Worm (Caenorhabditis elegans) whole organism, L1 larva: Measurements from ENCODE around the gene C14A4.6.
A peak's percentile ranks its signal among the peaks of the same experiment; 100 is the strongest.

Experiments
- C04F5.9 ChIP-seq: sonication (generic microtip); optimal IDR thresholded peaks from 2 replicates; lab custom pipeline; 2016; ENCODE audit warnings: missing genetic modification characterization, missing compliant biosample characterization
- C16A3.4 ChIP-seq: fragments of 150-350 bp; optimal IDR thresholded peaks from 2 replicates; lab custom pipeline; 2014; ENCODE audit warnings: missing biosample characterization, missing genetic modification characterization
- C34B4.2 ChIP-seq: sonication (generic microtip); optimal IDR thresholded peaks from 2 replicates; lab custom pipeline; 2017; ENCODE audit warnings: mild to moderate bottlenecking, missing genetic modification characterization, missing compliant biosample characterization
- aha-1 ChIP-seq: fragments of 150-350 bp; optimal IDR thresholded peaks from 2 replicates; lab custom pipeline; 2014; ENCODE audit warnings: missing biosample characterization, missing genetic modification characterization
- aly-2 ChIP-seq: fragments of 150-350 bp; optimal IDR thresholded peaks from 2 replicates; lab custom pipeline; 2014; ENCODE audit warnings: missing biosample characterization, missing genetic modification characterization
- ama-1 ChIP-seq: fragments of 150-350 bp; optimal IDR thresholded peaks from 2 replicates; lab custom pipeline; 2014
- ceh-63 ChIP-seq: fragments of 200-800 bp; sonication (Bioruptor generic); optimal IDR thresholded peaks from 2 replicates; lab custom pipeline; 2018; ENCODE audit warnings: mild to moderate bottlenecking, missing genetic modification characterization, missing compliant biosample characterization
- ceh-82 ChIP-seq, 3 experiments: fragments of 150-350 bp in 1 of 3; sonication (generic microtip) in 2 of 3; optimal IDR thresholded peaks; 2 replicates each; lab custom pipeline; 2014 to 2017; ENCODE audit warnings: missing biosample characterization in 3 of 3, missing genetic modification characterization in 3 of 3
- ces-1 ChIP-seq: fragments of 150-350 bp; optimal IDR thresholded peaks from 2 replicates; lab custom pipeline; 2014; ENCODE audit warnings: missing biosample characterization, missing genetic modification reagents, missing genetic modification characterization
- dsc-1 ChIP-seq: sonication (generic microtip); optimal IDR thresholded peaks from 2 replicates; lab custom pipeline; 2016; ENCODE audit warnings: mild to moderate bottlenecking, missing genetic modification characterization, missing compliant biosample characterization
- elt-2 ChIP-seq: sonication (generic microtip); optimal IDR thresholded peaks from 2 replicates; lab custom pipeline; 2016; ENCODE audit warnings: missing genetic modification characterization, mild to moderate bottlenecking, inconsistent platforms, missing compliant biosample characterization, missing genetic modification reagents
- ets-5 ChIP-seq: fragments of 200-800 bp; sonication (Bioruptor generic); IDR thresholded peaks from 2 replicates; pipeline ENCODE4 v1.3.6; 2022; ENCODE audit warnings: missing genetic modification characterization, missing compliant biosample characterization
- fkh-10 ChIP-seq: sonication (generic microtip); optimal IDR thresholded peaks from 2 replicates; lab custom pipeline; 2017; ENCODE audit warnings: missing biosample characterization, missing genetic modification reagents, missing genetic modification characterization
- fkh-4 ChIP-seq: sonication (generic microtip); optimal IDR thresholded peaks from 2 replicates; lab custom pipeline; 2016; ENCODE audit warnings: missing compliant biosample characterization, missing genetic modification characterization, borderline replicate concordance
- fkh-8 ChIP-seq: sonication (generic microtip); optimal IDR thresholded peaks from 2 replicates; lab custom pipeline; 2016; ENCODE audit warnings: mild to moderate bottlenecking, missing genetic modification characterization, missing compliant biosample characterization
- fos-1 ChIP-seq: fragments of 150-350 bp; optimal IDR thresholded peaks from 2 replicates; lab custom pipeline; 2014; ENCODE audit warnings: missing biosample characterization, missing genetic modification characterization
- hlh-17 ChIP-seq: fragments of 200-800 bp; sonication (Bioruptor generic); optimal IDR thresholded peaks from 2 replicates; lab custom pipeline; 2018; ENCODE audit warnings: missing genetic modification characterization, mild to moderate bottlenecking, missing compliant biosample characterization, moderate library complexity, borderline replicate concordance
- hlh-4 ChIP-seq: sonication (generic microtip); optimal IDR thresholded peaks from 2 replicates; lab custom pipeline; 2016; ENCODE audit warnings: mild to moderate bottlenecking, missing genetic modification characterization, missing compliant biosample characterization
- hpl-2 ChIP-seq: fragments of 150-350 bp; optimal IDR thresholded peaks from 2 replicates; lab custom pipeline; 2014; ENCODE audit warnings: missing biosample characterization, missing genetic modification reagents, missing genetic modification characterization
- irx-1 ChIP-seq: sonication (generic microtip); optimal IDR thresholded peaks from 2 replicates; lab custom pipeline; 2016; ENCODE audit warnings: missing genetic modification characterization, missing compliant biosample characterization
- jun-1 ChIP-seq: fragments of 150-350 bp; optimal IDR thresholded peaks from 2 replicates; lab custom pipeline; 2014; ENCODE audit warnings: missing biosample characterization, missing genetic modification reagents, missing genetic modification characterization
- lin-14 ChIP-seq: fragments of 200-800 bp; sonication (Bioruptor generic); optimal IDR thresholded peaks from 2 replicates; lab custom pipeline; 2018; ENCODE audit warnings: mild to moderate bottlenecking, missing genetic modification characterization, moderate library complexity, missing compliant biosample characterization
- lin-39 ChIP-seq: fragments of 150-350 bp; optimal IDR thresholded peaks from 2 replicates; lab custom pipeline; 2014; ENCODE audit warnings: missing biosample characterization, missing genetic modification reagents, missing genetic modification characterization
- lir-3 ChIP-seq: sonication (generic microtip); optimal IDR thresholded peaks from 2 replicates; lab custom pipeline; 2016; ENCODE audit warnings: mild to moderate bottlenecking, missing genetic modification characterization, moderate library complexity, missing compliant biosample characterization; ENCODE audit not compliant: poor library complexity
- lsy-2 ChIP-seq, 2 experiments: fragments of 150-350 bp; optimal IDR thresholded peaks; 2 replicates each; lab custom pipeline; 2014; ENCODE audit warnings: missing biosample characterization in 2 of 2, missing genetic modification characterization in 2 of 2
- mab-9 ChIP-seq: fragments of 200-800 bp; sonication (Bioruptor generic); IDR thresholded peaks from 2 replicates; pipeline ENCODE4 v1.3.6; 2022; ENCODE audit warnings: missing genetic modification reagents, missing genetic modification characterization, missing compliant biosample characterization
- mef-2 ChIP-seq: fragments of 150-350 bp; optimal IDR thresholded peaks from 2 replicates; lab custom pipeline; 2014; ENCODE audit warnings: missing biosample characterization, missing genetic modification characterization
- mep-1 ChIP-seq: fragments of 150-350 bp; optimal IDR thresholded peaks from 2 replicates; lab custom pipeline; 2014; ENCODE audit warnings: missing biosample characterization, missing genetic modification characterization
- nhr-11 ChIP-seq: fragments of 150-350 bp; optimal IDR thresholded peaks from 2 replicates; lab custom pipeline; 2014; ENCODE audit warnings: missing biosample characterization, missing genetic modification characterization
- nhr-12 ChIP-seq: sonication (generic microtip); optimal IDR thresholded peaks from 2 replicates; lab custom pipeline; 2017; ENCODE audit warnings: missing biosample characterization, missing genetic modification characterization
- nhr-28 ChIP-seq: fragments of 150-350 bp; optimal IDR thresholded peaks from 2 replicates; lab custom pipeline; 2014; ENCODE audit warnings: missing biosample characterization, missing genetic modification characterization
- nhr-47 ChIP-seq: sonication (generic microtip); optimal IDR thresholded peaks from 2 replicates; lab custom pipeline; 2016; ENCODE audit warnings: mild to moderate bottlenecking, missing genetic modification characterization, moderate library complexity, missing compliant biosample characterization
- nhr-76 ChIP-seq: sonication (generic microtip); optimal IDR thresholded peaks from 2 replicates; lab custom pipeline; 2017; ENCODE audit warnings: missing biosample characterization, missing genetic modification characterization
- nhr-77 ChIP-seq: fragments of 150-350 bp; optimal IDR thresholded peaks from 2 replicates; lab custom pipeline; 2014; ENCODE audit warnings: missing biosample characterization, missing genetic modification characterization
- nhr-84 ChIP-seq: sonication (generic microtip); optimal IDR thresholded peaks from 2 replicates; lab custom pipeline; 2017; ENCODE audit warnings: missing biosample characterization, missing genetic modification characterization
- pax-3 ChIP-seq: fragments of 200-800 bp; sonication (Bioruptor generic); optimal IDR thresholded peaks from 2 replicates; lab custom pipeline; 2018; ENCODE audit warnings: mild to moderate bottlenecking, missing genetic modification characterization, moderate library complexity, missing compliant biosample characterization
- rnt-1 ChIP-seq: sonication (generic microtip); optimal IDR thresholded peaks from 2 replicates; lab custom pipeline; 2016; ENCODE audit warnings: mild to moderate bottlenecking, missing genetic modification characterization, moderate library complexity, missing compliant biosample characterization
- snpc-4 ChIP-seq: fragments of 150-350 bp; optimal IDR thresholded peaks from 2 replicates; lab custom pipeline; 2014; ENCODE audit warnings: missing biosample characterization, missing genetic modification characterization
- snu-23 ChIP-seq: sonication (generic microtip); optimal IDR thresholded peaks from 2 replicates; lab custom pipeline; 2016; ENCODE audit warnings: missing genetic modification characterization, missing compliant biosample characterization
- sox-4 ChIP-seq: sonication (generic microtip); optimal IDR thresholded peaks from 2 replicates; lab custom pipeline; 2016; ENCODE audit warnings: missing genetic modification characterization, missing compliant biosample characterization
- sup-37 ChIP-seq: fragments of 200-800 bp; sonication (Bioruptor generic); optimal IDR thresholded peaks from 2 replicates; lab custom pipeline; 2018; ENCODE audit warnings: mild to moderate bottlenecking, missing genetic modification characterization, missing compliant biosample characterization
- tbx-2 ChIP-seq: sonication (generic microtip); optimal IDR thresholded peaks from 2 replicates; lab custom pipeline; 2016; ENCODE audit warnings: missing genetic modification characterization, missing compliant biosample characterization
- tlp-1 ChIP-seq: fragments of 150-350 bp; optimal IDR thresholded peaks from 2 replicates; lab custom pipeline; 2014; ENCODE audit warnings: missing biosample characterization, missing genetic modification characterization
- unc-130 ChIP-seq: fragments of 150-350 bp; optimal IDR thresholded peaks from 2 replicates; lab custom pipeline; 2017; ENCODE audit warnings: missing biosample characterization, missing genetic modification characterization, inconsistent platforms
- unc-86 ChIP-seq: sonication (generic microtip); optimal IDR thresholded peaks from 2 replicates; lab custom pipeline; 2016; ENCODE audit warnings: missing genetic modification characterization, missing compliant biosample characterization
- unc-98 ChIP-seq: fragments of 200-800 bp; sonication (Bioruptor generic); IDR thresholded peaks from 2 replicates; pipeline ENCODE4 v1.3.6; 2022; ENCODE audit warnings: missing genetic modification characterization, missing compliant biosample characterization
- vab-15 ChIP-seq: sonication (generic microtip); optimal IDR thresholded peaks from 2 replicates; lab custom pipeline; 2017; ENCODE audit warnings: missing genotype, mild to moderate bottlenecking, missing genetic modification characterization, missing compliant biosample characterization
- xbp-1 ChIP-seq: sonication (generic microtip); optimal IDR thresholded peaks from 2 replicates; lab custom pipeline; 2016; ENCODE audit warnings: missing genetic modification characterization, missing compliant biosample characterization
- zag-1 ChIP-seq: fragments of 150-350 bp; optimal IDR thresholded peaks from 2 replicates; lab custom pipeline; 2014; ENCODE audit warnings: missing biosample characterization, missing genetic modification characterization
- zip-4 ChIP-seq: fragments of 200-800 bp; sonication (Bioruptor generic); optimal IDR thresholded peaks from 2 replicates; lab custom pipeline; 2018; ENCODE audit warnings: mild to moderate bottlenecking, missing genetic modification characterization, moderate library complexity, missing compliant biosample characterization

C14A4.6 gene

DNA sequence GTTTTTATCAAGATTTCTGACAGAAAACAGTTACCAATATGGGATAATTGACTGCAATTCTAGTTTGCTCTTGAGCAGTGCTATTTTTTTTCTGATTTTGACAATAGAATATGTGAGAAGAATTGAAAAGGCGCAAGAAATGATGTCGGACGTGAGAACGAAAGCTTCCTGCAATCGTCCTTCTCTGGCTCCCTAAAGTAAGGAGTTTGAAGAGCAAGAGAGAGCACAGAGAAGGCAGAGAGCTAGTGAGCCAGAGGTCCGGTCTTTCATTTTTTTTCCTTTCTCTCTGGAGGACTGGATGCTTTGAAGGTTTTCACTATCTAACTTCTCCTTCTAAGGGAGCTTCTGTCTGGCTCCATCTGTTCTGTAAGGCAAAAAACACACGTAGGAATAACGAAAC, 44.4 kb downstream of the C14A4.6 start (continued):
- TF ChIP-seq lsy-2 (tag; optimal IDR thresholded peaks at IDR 0.05; lab: Kevin White, UChicago) (peak in 1 of 2 experiments; percentile 44), nhr-76 (no peak), hpl-2 (GFP tag; lab: Kevin White, UChicago) (no peak), unc-86 (tag; lab: Kevin White, UChicago) (peak; percentile 4), lin-14 (GFP tag; lab: Kevin White, UChicago) (peak; percentile 57)
- TF ChIP-seq, all 84 proteins: peak for 9

DNA sequence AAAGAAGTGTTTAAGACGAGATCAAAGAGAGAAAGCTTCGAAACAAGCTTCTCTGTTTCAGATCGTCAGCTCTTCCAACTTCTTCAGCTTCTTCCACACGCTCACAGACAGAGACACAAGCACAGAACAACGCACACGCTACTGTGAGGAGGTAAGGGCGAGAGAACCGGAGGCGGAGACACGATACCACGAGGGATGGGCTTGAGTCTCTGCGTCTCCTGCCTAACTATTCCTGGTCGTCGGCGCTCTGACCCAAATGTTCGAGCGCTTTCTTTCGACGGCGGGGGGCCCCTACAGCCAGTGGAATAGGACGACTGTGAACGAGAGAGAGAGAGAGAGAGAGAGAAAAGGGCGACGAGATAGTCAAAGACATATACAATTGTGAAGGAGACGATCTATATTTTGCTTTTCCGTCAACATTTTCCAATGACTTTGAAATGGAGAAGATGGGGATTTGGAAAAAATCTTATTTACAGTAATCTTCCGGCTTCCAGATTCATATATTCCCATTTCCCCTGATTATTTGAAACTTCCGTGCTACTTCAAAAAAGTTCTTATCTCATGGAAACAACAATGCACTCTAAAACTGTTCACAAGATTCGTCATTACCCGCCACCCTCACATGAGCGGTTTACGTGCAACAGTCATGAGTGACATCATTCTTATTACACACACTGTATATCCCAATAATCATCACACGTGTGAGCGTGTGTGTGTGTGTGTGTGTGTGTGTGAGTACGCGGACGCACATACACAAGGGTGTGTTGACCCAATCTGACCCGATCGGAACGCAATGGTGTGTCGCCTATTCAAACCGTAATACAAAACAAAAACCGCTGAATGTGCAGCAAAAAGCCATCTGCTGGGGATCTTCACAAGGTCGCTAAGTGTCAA, 45.6 kb downstream of the C14A4.6 start:
- TF ChIP-seq ets-5 (GFP tag; lab: Robert Waterston, UW) (0 out of 2 replicates have a peak, but pooled peaks have one; percentile 5), snu-23 (GFP tag; lab: Kevin White, UChicago) (peak; percentile 94), C16A3.4 (tag; lab: Kevin White, UChicago) (peak; percentile 85), fkh-10 (GFP tag; lab: Kevin White, UChicago) (peak; percentile 89), rnt-1 (tag; lab: Kevin White, UChicago) (peak; percentile 84), tlp-1 (no peak), nhr-77 (tag; lab: Kevin White, UChicago) (peak; percentile 70), nhr-28 (no peak), dsc-1 (tag; lab: Kevin White, UChicago) (peak; percentile 57), ceh-63 (GFP tag; lab: Kevin White, UChicago) (no peak), jun-1 (tag; lab: Kevin White, UChicago) (peak; percentile 89), sox-4 (tag; lab: Kevin White, UChicago) (peak; percentile 36), lin-39 (no peak), tbx-2 (tag; lab: Kevin White, UChicago) (peak; percentile 83), unc-130 (tag; lab: Kevin White, UChicago) (peak; percentile 22), fkh-4 (no peak), nhr-11 (tag; lab: Kevin White, UChicago) (peak; percentile 80), sup-37 (GFP tag; lab: Kevin White, UChicago) (peak; percentile 5), xbp-1 (tag; lab: Kevin White, UChicago) (peak; percentile 78), nhr-12 (tag; lab: Kevin White, UChicago) (no peak), ama-1 (lab: Kevin White, UChicago) (peak; percentile 97), zag-1 (tag; lab: Kevin White, UChicago) (no peak), fos-1 (tag; lab: Kevin White, UChicago) (peak; percentile 50), mef-2 (peak; percentile 45), ces-1 (GFP tag; lab: Kevin White, UChicago) (no peak), zip-4 (GFP tag; lab: Kevin White, UChicago) (no peak), pax-3 (peak; percentile 66), fkh-8 (peak; percentile 95), lir-3 (tag; lab: Kevin White, UChicago) (peak; percentile 34), hlh-17 (GFP tag; lab: Kevin White, UChicago) (no peak), lin-14 (GFP tag; lab: Kevin White, UChicago) (peak; percentile 96), hlh-4 (tag; lab: Kevin White, UChicago) (no peak), C04F5.9 (peak; percentile 19), unc-98 (GFP tag; lab: Robert Waterston, UW) (no peak), nhr-47 (tag; lab: Kevin White, UChicago) (peak; percentile 89), ceh-82 (tag; optimal IDR thresholded peaks at IDR 0.05; lab: Kevin White, UChicago) (peak; percentile 85 to 95 (median 94)), aly-2 (tag; lab: Kevin White, UChicago) (peak; percentile 16), elt-2 (peak; percentile 47), aha-1 (tag; lab: Kevin White, UChicago) (no peak), nhr-84 (tag; lab: Kevin White, UChicago) (no peak), irx-1 (tag; lab: Kevin White, UChicago) (peak; percentile 34), vab-15 (tag; lab: Kevin White, UChicago) (no peak), C34B4.2 (no peak), mab-9 (GFP tag; lab: Robert Waterston, UW) (peak; percentile 66), snpc-4 (tag; lab: Kevin White, UChicago) (peak; percentile 59), mep-1 (tag; lab: Kevin White, UChicago) (peak; percentile 48)
